Worm (Caenorhabditis elegans) whole organism, late embryonic: Measurements from ENCODE around the gene Y46G5A.14.

Source experiments
- C08G9.2 ChIP-seq: sonication (generic microtip); optimal IDR thresholded peaks from 2 replicates; lab custom pipeline; 2016; ENCODE audit warnings: mild to moderate bottlenecking, missing genetic modification characterization, moderate library complexity, missing compliant biosample characterization
- C38D4.7 ChIP-seq: fragments of 200-800 bp; sonication (Bioruptor generic); optimal IDR thresholded peaks from 2 replicates; lab custom pipeline; 2018; ENCODE audit warnings: mild to moderate bottlenecking, missing genetic modification characterization, moderate library complexity, missing compliant biosample characterization
- F13H6.1 ChIP-seq: sonication (generic microtip); optimal IDR thresholded peaks from 2 replicates; lab custom pipeline; 2016; ENCODE audit warnings: missing genetic modification characterization, missing compliant biosample characterization
- K09A11.1 ChIP-seq: sonication (generic microtip); optimal IDR thresholded peaks from 2 replicates; lab custom pipeline; 2017; ENCODE audit warnings: antibody characterized with exemption, mild to moderate bottlenecking, missing genetic modification characterization, missing compliant biosample characterization; ENCODE audit not compliant: insufficient read depth
- ahr-1 ChIP-seq: sonication (generic microtip); optimal IDR thresholded peaks from 2 replicates; lab custom pipeline; 2016; ENCODE audit warnings: missing genetic modification characterization, missing compliant biosample characterization
- ama-1 ChIP-seq: fragments of 150-350 bp; optimal IDR thresholded peaks from 2 replicates; lab custom pipeline; 2014
- ceh-14 ChIP-seq: sonication (generic microtip); optimal IDR thresholded peaks from 2 replicates; lab custom pipeline; 2016; ENCODE audit warnings: missing genotype, missing genetic modification characterization, missing compliant biosample characterization
- ceh-18 ChIP-seq: sonication (generic microtip); optimal IDR thresholded peaks from 2 replicates; lab custom pipeline; 2016; ENCODE audit warnings: missing genetic modification characterization, missing compliant biosample characterization
- ceh-22 ChIP-seq: sonication (generic microtip); optimal IDR thresholded peaks from 2 replicates; lab custom pipeline; 2017; ENCODE audit warnings: missing biosample characterization, missing genetic modification characterization
- ceh-31 ChIP-seq: sonication (generic microtip); optimal IDR thresholded peaks from 2 replicates; lab custom pipeline; 2016; ENCODE audit warnings: missing genetic modification characterization, missing compliant biosample characterization
- ceh-6 ChIP-seq: fragments of 200-800 bp; sonication (Bioruptor generic); optimal IDR thresholded peaks from 2 replicates; lab custom pipeline; 2018; ENCODE audit warnings: mild to moderate bottlenecking, missing genetic modification characterization, missing compliant biosample characterization
- dmd-4 ChIP-seq: sonication (generic microtip); optimal IDR thresholded peaks from 2 replicates; lab custom pipeline; 2016; ENCODE audit warnings: borderline replicate concordance, missing genetic modification characterization, missing compliant biosample characterization
- dve-1 ChIP-seq: sonication (generic microtip); optimal IDR thresholded peaks from 2 replicates; lab custom pipeline; 2017; ENCODE audit warnings: antibody characterized with exemption, mild to moderate bottlenecking, missing genetic modification characterization, missing compliant biosample characterization
- elt-2 ChIP-seq: sonication (generic microtip); optimal IDR thresholded peaks from 2 replicates; lab custom pipeline; 2016; ENCODE audit warnings: missing genetic modification reagents, missing genetic modification characterization, missing compliant biosample characterization
- elt-4 ChIP-seq: sonication (generic microtip); optimal IDR thresholded peaks from 2 replicates; lab custom pipeline; 2016; ENCODE audit warnings: missing genetic modification characterization, missing compliant biosample characterization
- fkh-6 ChIP-seq: sonication (generic microtip); optimal IDR thresholded peaks from 2 replicates; lab custom pipeline; 2016; ENCODE audit warnings: missing genetic modification characterization, missing compliant biosample characterization
- gmeb-2 ChIP-seq: sonication (generic microtip); optimal IDR thresholded peaks from 2 replicates; lab custom pipeline; 2016; ENCODE audit warnings: missing genetic modification characterization, inconsistent platforms, missing compliant biosample characterization
- hlh-13 ChIP-seq: fragments of 200-800 bp; sonication (Bioruptor generic); optimal IDR thresholded peaks from 2 replicates; lab custom pipeline; 2018; ENCODE audit warnings: mild to moderate bottlenecking, missing genetic modification characterization, missing compliant biosample characterization
- hlh-15 ChIP-seq: sonication (generic microtip); optimal IDR thresholded peaks from 2 replicates; lab custom pipeline; 2016; ENCODE audit warnings: missing genetic modification characterization, missing compliant biosample characterization
- hlh-30 ChIP-seq: sonication (generic microtip); optimal IDR thresholded peaks from 2 replicates; lab custom pipeline; 2017; ENCODE audit warnings: antibody characterized with exemption, missing genetic modification characterization, missing compliant biosample characterization; ENCODE audit not compliant: insufficient read depth
- hlh-6 ChIP-seq: sonication (generic microtip); optimal IDR thresholded peaks from 2 replicates; lab custom pipeline; 2016; ENCODE audit warnings: missing genotype, missing genetic modification characterization, missing compliant biosample characterization
- hlh-8 ChIP-seq: sonication (generic microtip); optimal IDR thresholded peaks from 2 replicates; lab custom pipeline; 2016; ENCODE audit warnings: missing genotype, missing genetic modification characterization, missing compliant biosample characterization
- lim-6 ChIP-seq: sonication (generic microtip); optimal IDR thresholded peaks from 2 replicates; lab custom pipeline; 2016; ENCODE audit warnings: missing genetic modification characterization, missing compliant biosample characterization
- madf-2 ChIP-seq: sonication (generic microtip); optimal IDR thresholded peaks from 2 replicates; lab custom pipeline; 2017; ENCODE audit warnings: missing genetic modification characterization, missing compliant biosample characterization
- mec-3 ChIP-seq: sonication (generic microtip); optimal IDR thresholded peaks from 2 replicates; lab custom pipeline; 2016; ENCODE audit warnings: borderline replicate concordance, missing genetic modification characterization, missing compliant biosample characterization
- nfya-1 ChIP-seq: sonication (generic microtip); optimal IDR thresholded peaks from 2 replicates; lab custom pipeline; 2017; ENCODE audit warnings: missing genetic modification characterization, mild to moderate bottlenecking, missing compliant biosample characterization, antibody characterized with exemption, moderate library complexity
- nhr-232 ChIP-seq: sonication (generic microtip); optimal IDR thresholded peaks from 2 replicates; lab custom pipeline; 2016; ENCODE audit warnings: missing genetic modification characterization, missing compliant biosample characterization
- npax-4 ChIP-seq: sonication (generic microtip); optimal IDR thresholded peaks from 2 replicates; lab custom pipeline; 2016; ENCODE audit warnings: missing genetic modification characterization, missing compliant biosample characterization
- pat-9 ChIP-seq: fragments of 200-800 bp; sonication (Bioruptor generic); optimal IDR thresholded peaks from 2 replicates; lab custom pipeline; 2018; ENCODE audit warnings: mild to moderate bottlenecking, missing genetic modification characterization, moderate library complexity, missing compliant biosample characterization
- pax-1 ChIP-seq: fragments of 150-350 bp; optimal IDR thresholded peaks from 2 replicates; lab custom pipeline; 2014; ENCODE audit warnings: missing biosample characterization, missing genetic modification characterization
- pha-2 ChIP-seq: sonication (generic microtip); optimal IDR thresholded peaks from 2 replicates; lab custom pipeline; 2017; ENCODE audit warnings: mild to moderate bottlenecking, missing genetic modification characterization, missing compliant biosample characterization
- pqm-1 ChIP-seq: sonication (generic microtip); optimal IDR thresholded peaks from 2 replicates; lab custom pipeline; 2016; ENCODE audit warnings: missing genetic modification characterization, missing compliant biosample characterization
- pros-1 ChIP-seq: fragments of 150-350 bp; optimal IDR thresholded peaks from 2 replicates; lab custom pipeline; 2014; ENCODE audit warnings: missing biosample characterization, missing genetic modification reagents, missing genetic modification characterization
- ref-2 ChIP-seq: sonication (generic microtip); optimal IDR thresholded peaks from 2 replicates; lab custom pipeline; 2016; ENCODE audit warnings: missing genetic modification characterization, missing compliant biosample characterization
- sox-2 ChIP-seq: fragments of 200-800 bp; sonication (Bioruptor generic); IDR thresholded peaks from 2 replicates; pipeline ENCODE4 v1.3.6; 2022; ENCODE audit warnings: missing genetic modification reagents, missing genetic modification characterization, missing compliant biosample characterization
- sox-4 ChIP-seq: sonication (generic microtip); optimal IDR thresholded peaks from 2 replicates; lab custom pipeline; 2017; ENCODE audit warnings: mild to moderate bottlenecking, missing genetic modification characterization, inconsistent platforms, missing compliant biosample characterization
- syd-9 ChIP-seq: sonication (generic microtip); optimal IDR thresholded peaks from 2 replicates; lab custom pipeline; 2016; ENCODE audit warnings: mild to moderate bottlenecking, missing genetic modification characterization, moderate library complexity, missing compliant biosample characterization
- tbx-2 ChIP-seq: sonication (generic microtip); optimal IDR thresholded peaks from 2 replicates; lab custom pipeline; 2016; ENCODE audit warnings: missing genetic modification characterization, missing compliant biosample characterization
- tbx-7 ChIP-seq: sonication (generic microtip); optimal IDR thresholded peaks from 2 replicates; lab custom pipeline; 2016; ENCODE audit warnings: missing genotype, missing genetic modification characterization, missing compliant biosample characterization
- unc-3 ChIP-seq, 2 experiments: fragments of 200-800 bp in 1 of 2; sonication (Bioruptor generic) in 1 of 2; sonication (generic microtip) in 1 of 2; conservative IDR thresholded peaks in 1 of 2; optimal IDR thresholded peaks in 1 of 2; 2 replicates each; pipeline versions ENCODE4 v1.3.6 to Lab custom; 2016 to 2022; ENCODE audit warnings: missing compliant biosample characterization in 2 of 2, missing genetic modification characterization in 2 of 2, missing genetic modification reagents in 1 of 2
- unc-42 ChIP-seq: sonication (generic microtip); optimal IDR thresholded peaks from 2 replicates; lab custom pipeline; 2016; ENCODE audit warnings: missing genotype, missing genetic modification characterization, missing compliant biosample characterization
- unc-55 ChIP-seq: sonication (generic microtip); optimal IDR thresholded peaks from 2 replicates; lab custom pipeline; 2017; ENCODE audit warnings: missing biosample characterization, missing genetic modification reagents, missing genetic modification characterization
- unc-86 ChIP-seq: sonication (generic microtip); optimal IDR thresholded peaks from 2 replicates; lab custom pipeline; 2016; ENCODE audit warnings: missing genetic modification characterization, missing compliant biosample characterization
- ztf-16 ChIP-seq: sonication (generic microtip); optimal IDR thresholded peaks from 2 replicates; lab custom pipeline; 2017; ENCODE audit warnings: missing genetic modification characterization, missing compliant biosample characterization

The Y46G5A.14 gene

DNA sequence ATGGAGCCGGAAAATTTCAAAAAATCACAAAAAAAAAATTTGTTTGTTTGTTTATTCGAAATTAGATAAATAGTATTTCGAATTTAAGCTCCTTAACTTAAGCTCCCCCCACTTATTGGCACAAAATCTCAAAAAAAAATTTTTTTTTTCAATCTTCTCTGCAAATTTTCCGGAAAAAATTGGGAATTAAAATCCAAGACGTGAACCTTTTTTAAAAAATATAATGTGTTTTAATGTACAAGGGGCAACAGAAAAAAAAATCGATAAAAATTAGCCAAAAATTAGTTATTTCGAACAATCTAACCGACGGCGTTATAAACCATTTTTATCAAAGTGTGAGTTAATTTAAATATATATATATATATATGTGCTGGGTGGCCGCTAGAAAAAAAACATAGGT lies at the start of gene Y46G5A.14:
Gene Y46G5A.14, plus strand, starts transcription at position 301 of the 400 bp plus-strand sequence.
- TF ChIP-seq sox-4 (no peak), dve-1 (tag; lab: Kevin White, UChicago) (no peak), ahr-1 (tag; lab: Kevin White, UChicago) (no peak)

DNA sequence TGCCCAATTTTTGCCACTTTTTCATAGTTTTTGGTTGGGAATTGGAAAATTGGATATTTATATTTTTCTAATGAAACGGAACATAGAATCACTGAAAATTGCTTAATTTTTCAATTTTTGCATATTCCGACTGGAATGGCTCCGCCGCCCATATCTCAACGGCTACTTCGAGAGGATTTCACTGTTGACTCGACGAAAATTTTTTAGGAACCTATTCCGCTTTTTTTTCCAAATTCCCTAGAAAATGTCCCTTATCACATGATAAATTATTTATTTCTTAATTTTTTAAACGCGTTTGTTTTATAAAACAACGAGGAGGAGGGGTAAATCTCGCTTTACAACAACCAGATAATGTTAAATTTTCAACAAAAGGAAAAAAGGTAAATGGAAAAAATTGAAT lies 47.8 kb upstream of the Y46G5A.14 start:
- no peak for TF ChIP-seq unc-55
- TF ChIP-seq gmeb-2 (tag; lab: Kevin White, UChicago): no peak
- no peak for TF ChIP-seq syd-9 (tag; lab: Kevin White, UChicago)
- no peak for TF ChIP-seq mec-3 (tag; lab: Kevin White, UChicago)
- TF ChIP-seq F13H6.1: no peak
- no peak for TF ChIP-seq ceh-6 (GFP tag; lab: Kevin White, UChicago)
- no peak for TF ChIP-seq ceh-22 (tag; lab: Kevin White, UChicago)
- no peak for TF ChIP-seq ceh-18 (tag; lab: Kevin White, UChicago)
- TF ChIP-seq ama-1 (lab: Kevin White, UChicago): no peak
- TF ChIP-seq pros-1 (tag; lab: Kevin White, UChicago): no peak
- no peak for TF ChIP-seq nhr-232 (tag; lab: Kevin White, UChicago)
- no peak for TF ChIP-seq npax-4 (tag; lab: Kevin White, UChicago)
- TF ChIP-seq sox-4: no peak

DNA sequence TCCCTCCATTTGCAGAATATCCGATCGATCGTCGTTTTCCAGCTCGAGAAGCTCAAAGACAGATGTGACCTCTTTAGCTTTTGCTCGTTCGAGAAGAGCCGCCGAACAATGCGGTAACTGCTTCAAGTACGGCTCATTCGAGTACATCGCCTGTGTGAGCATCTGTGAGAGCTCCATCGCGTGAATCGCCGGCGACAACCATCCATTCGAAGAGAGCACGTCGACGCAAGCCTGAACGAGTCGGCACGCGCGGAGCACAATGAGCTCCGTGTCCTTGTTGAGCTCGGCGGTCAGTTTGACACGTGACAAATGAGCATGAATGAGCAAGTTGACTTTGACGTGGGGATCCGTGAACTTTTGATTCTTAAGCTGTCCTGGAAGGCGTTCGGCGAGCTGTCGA lies 46.6 kb upstream of the Y46G5A.14 start:
- TF ChIP-seq hlh-6 (tag; lab: Kevin White, UChicago): peak; percentile 83
- no peak for TF ChIP-seq ceh-31 (tag; lab: Kevin White, UChicago)

DNA sequence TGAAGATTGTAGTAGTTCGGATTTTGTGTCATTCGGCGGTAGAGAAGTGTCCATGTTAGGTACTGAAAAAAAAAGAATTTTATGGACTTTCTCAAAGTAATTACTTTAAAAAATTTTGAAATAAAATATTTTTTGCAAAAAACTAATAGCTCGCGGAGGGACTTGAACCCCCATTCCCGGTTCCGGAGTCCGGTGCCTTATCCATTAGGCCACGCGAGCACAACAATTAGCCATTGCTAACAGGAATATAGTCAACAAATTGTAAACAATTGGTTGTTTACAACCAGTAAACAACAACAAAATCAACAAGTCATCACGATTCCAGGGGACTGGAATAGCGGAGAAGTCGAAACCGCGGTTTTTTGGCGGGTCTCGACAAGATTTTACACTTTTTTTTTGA lies 45.9 kb upstream of the Y46G5A.14 start:
- no peak for TF ChIP-seq hlh-8 (tag; lab: Kevin White, UChicago)

DNA sequence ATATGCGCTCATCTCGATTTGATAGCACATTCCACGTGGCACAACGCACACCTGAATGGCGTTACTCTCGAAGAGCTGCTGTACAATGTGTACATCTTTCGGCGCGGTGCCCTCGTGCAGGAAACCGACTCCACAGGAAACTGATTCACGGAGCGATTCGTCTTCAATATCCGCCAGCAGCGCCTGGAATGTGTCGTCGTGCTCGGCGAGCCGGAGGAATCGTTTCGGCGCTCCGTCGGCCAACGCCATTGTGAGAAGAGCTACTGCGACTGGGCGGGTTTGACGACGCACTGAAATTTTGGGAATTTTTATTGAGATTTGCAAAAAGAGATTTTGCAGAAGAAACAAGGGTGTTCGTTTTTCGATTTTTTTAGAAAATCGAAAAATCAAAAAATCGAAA lies 44.5 kb upstream of the Y46G5A.14 start:
- TF ChIP-seq C08G9.2 (tag; lab: Kevin White, UChicago) (no peak), pha-2 (no peak), lim-6 (tag; lab: Kevin White, UChicago) (no peak), sox-2 (GFP tag; lab: Robert Waterston, UW) (no peak), pqm-1 (tag; lab: Kevin White, UChicago) (no peak), pat-9 (tag; lab: Kevin White, UChicago) (no peak), K09A11.1 (no peak), tbx-2 (no peak), ahr-1 (tag; lab: Kevin White, UChicago) (no peak), gmeb-2 (tag; lab: Kevin White, UChicago) (no peak), hlh-13 (GFP tag; lab: Kevin White, UChicago) (no peak), pax-1 (tag; lab: Kevin White, UChicago) (no peak), ceh-6 (GFP tag; lab: Kevin White, UChicago) (no peak), elt-2 (tag; lab: Kevin White, UChicago) (no peak), unc-42 (no peak), C38D4.7 (GFP tag; lab: Kevin White, UChicago) (no peak), elt-4 (no peak)

DNA sequence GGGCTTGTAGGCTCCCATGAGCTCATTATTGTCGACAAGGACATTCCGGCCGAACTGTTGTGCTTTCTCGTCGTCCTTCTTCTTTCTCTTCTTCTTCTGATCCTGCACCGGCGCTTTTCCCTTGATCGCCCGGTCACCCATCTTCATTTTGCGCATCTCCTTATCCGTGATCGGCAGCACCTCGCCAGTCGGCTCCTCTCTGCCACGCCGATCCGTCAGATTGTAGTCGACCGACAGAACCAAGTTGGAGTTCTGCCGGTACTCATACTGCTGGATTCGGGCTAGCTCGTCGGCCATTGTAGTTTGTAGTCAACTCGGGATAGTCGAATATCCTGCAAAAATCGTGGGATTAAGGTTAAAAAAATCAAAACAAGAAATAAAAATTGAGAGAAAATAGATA lies 37.9 kb upstream of the Y46G5A.14 start, which contains the start of gene snrp-200:
Gene snrp-200, minus strand, starts transcription at position 332 of the 400 bp plus-strand sequence.
- TF ChIP-seq madf-2 (tag; lab: Kevin White, UChicago) (no peak), unc-3 (GFP tag; conservative IDR thresholded peaks at IDR 0.05; lab: Robert Waterston, UW) (no peak), unc-3 (tag; optimal IDR thresholded peaks at IDR 0.05; lab: Kevin White, UChicago) (no peak), hlh-30 (tag; lab: Kevin White, UChicago) (no peak), ztf-16 (tag; lab: Kevin White, UChicago) (no peak), nfya-1 (no peak), elt-2 (tag; lab: Kevin White, UChicago) (no peak), pha-2 (no peak), ceh-14 (tag; lab: Kevin White, UChicago) (no peak), dmd-4 (tag; lab: Kevin White, UChicago) (no peak), C38D4.7 (GFP tag; lab: Kevin White, UChicago) (no peak), ceh-22 (tag; lab: Kevin White, UChicago) (no peak), ceh-18 (tag; lab: Kevin White, UChicago) (no peak), hlh-15 (tag; lab: Kevin White, UChicago) (no peak), npax-4 (tag; lab: Kevin White, UChicago) (no peak), unc-86 (tag; lab: Kevin White, UChicago) (no peak), fkh-6 (tag; lab: Kevin White, UChicago) (no peak), ref-2 (tag; lab: Kevin White, UChicago) (no peak), tbx-7 (no peak)
